Fruit fly (Drosophila melanogaster): ENCODE data around the gene NimB5.

DNA sequence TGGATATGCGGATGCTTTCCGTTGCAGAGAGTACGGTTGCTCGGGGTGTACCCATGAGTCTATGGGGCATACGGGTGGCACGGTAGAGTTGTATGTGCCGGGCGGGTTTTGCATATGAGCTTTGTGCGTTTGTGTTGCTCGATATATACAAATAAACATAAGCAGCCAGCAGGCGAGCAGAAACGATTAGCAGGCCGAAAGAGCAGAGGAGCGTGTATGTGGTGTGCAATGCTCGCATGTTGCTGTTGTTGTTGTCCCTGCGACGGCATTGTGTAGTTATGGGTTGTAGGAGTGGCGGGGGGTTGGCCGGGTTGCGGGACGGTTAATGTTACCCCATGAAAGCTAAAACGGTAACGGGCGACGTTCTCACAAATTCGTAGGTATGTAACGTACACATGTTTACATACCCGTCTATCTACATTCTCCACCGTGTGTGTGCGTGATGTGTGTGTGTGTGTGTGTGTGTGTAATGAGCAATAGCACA is 51.7 kb downstream of the NimB5 start:
- TF ChIP-seq Myc (optimal IDR thresholded peaks at IDR 0.05) (no peak), psq (optimal IDR thresholded peaks at IDR 0.05) (no peak)

Data from Kc167 (cell line).